Worm (Caenorhabditis elegans): ENCODE measurements around the gene pgp-6.

DNA sequence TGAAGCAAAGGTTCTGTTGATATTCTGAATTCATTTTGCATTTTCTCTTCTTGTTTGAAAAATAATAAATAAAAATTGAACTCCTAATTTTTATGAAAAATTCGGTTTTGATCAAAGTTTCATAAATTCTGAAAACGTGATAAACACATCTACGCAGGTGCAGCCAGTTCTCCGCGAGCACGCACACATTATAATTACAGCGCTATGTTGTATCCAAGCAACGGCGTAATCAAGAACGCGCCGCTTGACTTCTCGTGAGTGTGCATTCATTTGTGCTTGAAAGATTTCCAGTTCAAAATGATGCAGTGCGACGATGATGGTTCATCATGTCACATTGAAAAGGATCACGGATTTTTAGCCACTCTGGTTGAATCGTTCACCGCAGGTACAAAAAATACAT is 14.7 kb upstream of the pgp-6 start, which contains the start of gene F47B10.3:
- TF ChIP-seq lin-39 (tag; optimal IDR thresholded peaks at IDR 0.05) (no peak), crh-2 (tag; optimal IDR thresholded peaks at IDR 0.05) (no peak), nhr-237 (tag; optimal IDR thresholded peaks at IDR 0.05) (no peak), elt-1 (tag; optimal IDR thresholded peaks at IDR 0.05) (no peak), nhr-11 (tag; optimal IDR thresholded peaks at IDR 0.05) (no peak)
